Worm (Caenorhabditis elegans) whole organism, L1 larva: ENCODE results near the gene fbl-1.

Experiments
- C04F5.9 ChIP-seq: sonication (generic microtip); optimal IDR thresholded peaks from 2 replicates; lab custom pipeline; 2016; ENCODE audit warnings: missing genetic modification characterization, missing compliant biosample characterization
- C16A3.4 ChIP-seq: fragments of 150-350 bp; optimal IDR thresholded peaks from 2 replicates; lab custom pipeline; 2014; ENCODE audit warnings: missing biosample characterization, missing genetic modification characterization
- ama-1 ChIP-seq: fragments of 150-350 bp; optimal IDR thresholded peaks from 2 replicates; lab custom pipeline; 2014
- blmp-1 ChIP-seq: fragments of 150-350 bp; optimal IDR thresholded peaks from 2 replicates; lab custom pipeline; 2014; ENCODE audit warnings: missing biosample characterization, missing genetic modification characterization
- ceh-63 ChIP-seq: fragments of 200-800 bp; sonication (Bioruptor generic); optimal IDR thresholded peaks from 2 replicates; lab custom pipeline; 2018; ENCODE audit warnings: mild to moderate bottlenecking, missing genetic modification characterization, missing compliant biosample characterization
- ceh-8 ChIP-seq: fragments of 200-800 bp; sonication (Bioruptor generic); optimal IDR thresholded peaks from 2 replicates; lab custom pipeline; 2018; ENCODE audit warnings: mild to moderate bottlenecking, missing genetic modification characterization, moderate library complexity, missing compliant biosample characterization
- ceh-82 ChIP-seq, 3 experiments: fragments of 150-350 bp in 1 of 3; sonication (generic microtip) in 2 of 3; optimal IDR thresholded peaks; 2 replicates each; lab custom pipeline; 2014 to 2017; ENCODE audit warnings: missing biosample characterization in 3 of 3, missing genetic modification characterization in 3 of 3
- ceh-88 ChIP-seq: fragments of 200-800 bp; sonication (Bioruptor generic); IDR thresholded peaks from 2 replicates; pipeline ENCODE4 v1.3.6; 2022; ENCODE audit warnings: missing genetic modification characterization, missing compliant biosample characterization
- dsc-1 ChIP-seq: sonication (generic microtip); optimal IDR thresholded peaks from 2 replicates; lab custom pipeline; 2016; ENCODE audit warnings: mild to moderate bottlenecking, missing genetic modification characterization, missing compliant biosample characterization
- efl-1 ChIP-seq, 4 experiments: fragments of 150-350 bp; optimal IDR thresholded peaks in 3 of 4; peaks in 1 of 4; 1 replicate in 1 of 4; 2 replicates in 3 of 4; lab custom pipeline; 2014; ENCODE audit warnings: missing biosample characterization in 2 of 4, missing genetic modification characterization in 2 of 4, missing genetic modification reagents in 2 of 4
- efl-3 ChIP-seq: fragments of 200-800 bp; sonication (Bioruptor generic); optimal IDR thresholded peaks from 2 replicates; lab custom pipeline; 2018; ENCODE audit warnings: mild to moderate bottlenecking, missing genetic modification characterization, missing compliant biosample characterization
- egl-27 ChIP-seq, 2 experiments: fragments of 150-350 bp in 1 of 2; sonication (generic microtip); optimal IDR thresholded peaks; 3 replicates each; lab custom pipeline; 2017 to 2018; ENCODE audit warnings: missing biosample characterization in 2 of 2, missing genetic modification characterization in 2 of 2, missing genetic modification reagents in 2 of 2
- elt-2 ChIP-seq: sonication (generic microtip); optimal IDR thresholded peaks from 2 replicates; lab custom pipeline; 2016; ENCODE audit warnings: missing genetic modification characterization, mild to moderate bottlenecking, inconsistent platforms, missing compliant biosample characterization, missing genetic modification reagents
- elt-3 ChIP-seq, 6 experiments: fragments of 150-350 bp in 1 of 6; sonication (generic microtip); optimal IDR thresholded peaks; 2 replicates each; lab custom pipeline; 2017 to 2018; ENCODE audit warnings: missing biosample characterization in 6 of 6, missing genetic modification characterization in 6 of 6, inconsistent platforms in 1 of 6
- ets-5 ChIP-seq: fragments of 200-800 bp; sonication (Bioruptor generic); IDR thresholded peaks from 2 replicates; pipeline ENCODE4 v1.3.6; 2022; ENCODE audit warnings: missing genetic modification characterization, missing compliant biosample characterization
- fkh-8 ChIP-seq: sonication (generic microtip); optimal IDR thresholded peaks from 2 replicates; lab custom pipeline; 2016; ENCODE audit warnings: mild to moderate bottlenecking, missing genetic modification characterization, missing compliant biosample characterization
- hlh-4 ChIP-seq: sonication (generic microtip); optimal IDR thresholded peaks from 2 replicates; lab custom pipeline; 2016; ENCODE audit warnings: mild to moderate bottlenecking, missing genetic modification characterization, missing compliant biosample characterization
- isw-1 ChIP-seq: fragments of 200-800 bp; sonication (Bioruptor generic); IDR thresholded peaks from 2 replicates; pipeline ENCODE4 v1.3.6; 2022; ENCODE audit warnings: missing genetic modification characterization, missing compliant biosample characterization
- jun-1 ChIP-seq: fragments of 150-350 bp; optimal IDR thresholded peaks from 2 replicates; lab custom pipeline; 2014; ENCODE audit warnings: missing biosample characterization, missing genetic modification reagents, missing genetic modification characterization
- lin-14 ChIP-seq: fragments of 200-800 bp; sonication (Bioruptor generic); optimal IDR thresholded peaks from 2 replicates; lab custom pipeline; 2018; ENCODE audit warnings: mild to moderate bottlenecking, missing genetic modification characterization, moderate library complexity, missing compliant biosample characterization
- lin-35 ChIP-seq, 2 experiments: fragments of 150-350 bp; optimal IDR thresholded peaks; 2 replicates each; lab custom pipeline; 2014; ENCODE audit warnings: missing biosample characterization in 2 of 2, missing genetic modification characterization in 2 of 2, missing genetic modification reagents in 2 of 2
- lin-39 ChIP-seq: fragments of 150-350 bp; optimal IDR thresholded peaks from 2 replicates; lab custom pipeline; 2014; ENCODE audit warnings: missing biosample characterization, missing genetic modification reagents, missing genetic modification characterization
- lsy-2 ChIP-seq, 2 experiments: fragments of 150-350 bp; optimal IDR thresholded peaks; 2 replicates each; lab custom pipeline; 2014; ENCODE audit warnings: missing biosample characterization in 2 of 2, missing genetic modification characterization in 2 of 2
- mdl-1 ChIP-seq, 2 experiments: fragments of 150-350 bp; optimal IDR thresholded peaks; 2 replicates each; lab custom pipeline; 2014 to 2017; ENCODE audit warnings: missing biosample characterization in 2 of 2, missing genetic modification characterization in 2 of 2, inconsistent platforms in 1 of 2
- mef-2 ChIP-seq: fragments of 150-350 bp; optimal IDR thresholded peaks from 2 replicates; lab custom pipeline; 2014; ENCODE audit warnings: missing biosample characterization, missing genetic modification characterization
- mep-1 ChIP-seq: fragments of 150-350 bp; optimal IDR thresholded peaks from 2 replicates; lab custom pipeline; 2014; ENCODE audit warnings: missing biosample characterization, missing genetic modification characterization
- nhr-11 ChIP-seq: fragments of 150-350 bp; optimal IDR thresholded peaks from 2 replicates; lab custom pipeline; 2014; ENCODE audit warnings: missing biosample characterization, missing genetic modification characterization
- nhr-20 ChIP-seq: sonication (generic microtip); optimal IDR thresholded peaks from 2 replicates; lab custom pipeline; 2016; ENCODE audit warnings: mild to moderate bottlenecking, missing genetic modification characterization, missing compliant biosample characterization
- nhr-237 ChIP-seq: fragments of 150-350 bp; optimal IDR thresholded peaks from 2 replicates; lab custom pipeline; 2014; ENCODE audit warnings: missing biosample characterization, missing genetic modification characterization
- nhr-47 ChIP-seq: sonication (generic microtip); optimal IDR thresholded peaks from 2 replicates; lab custom pipeline; 2016; ENCODE audit warnings: mild to moderate bottlenecking, missing genetic modification characterization, moderate library complexity, missing compliant biosample characterization
- nhr-71 ChIP-seq: sonication (generic microtip); optimal IDR thresholded peaks from 2 replicates; lab custom pipeline; 2016; ENCODE audit warnings: mild to moderate bottlenecking, missing genetic modification characterization, moderate library complexity, missing compliant biosample characterization
- nhr-84 ChIP-seq: sonication (generic microtip); optimal IDR thresholded peaks from 2 replicates; lab custom pipeline; 2017; ENCODE audit warnings: missing biosample characterization, missing genetic modification characterization
- nhr-85 ChIP-seq: sonication (generic microtip); peaks from one replicate; lab custom pipeline; 2016; ENCODE audit warnings: missing genetic modification characterization, inconsistent platforms, missing compliant biosample characterization
- nhr-90 ChIP-seq: sonication (generic microtip); optimal IDR thresholded peaks from 2 replicates; lab custom pipeline; 2016; ENCODE audit warnings: mild to moderate bottlenecking, missing genetic modification characterization, missing compliant biosample characterization; ENCODE audit not compliant: poor library complexity
- snpc-4 ChIP-seq: fragments of 150-350 bp; optimal IDR thresholded peaks from 2 replicates; lab custom pipeline; 2014; ENCODE audit warnings: missing biosample characterization, missing genetic modification characterization
- snu-23 ChIP-seq: sonication (generic microtip); optimal IDR thresholded peaks from 2 replicates; lab custom pipeline; 2016; ENCODE audit warnings: missing genetic modification characterization, missing compliant biosample characterization
- sox-4 ChIP-seq: sonication (generic microtip); optimal IDR thresholded peaks from 2 replicates; lab custom pipeline; 2016; ENCODE audit warnings: missing genetic modification characterization, missing compliant biosample characterization
- sup-37 ChIP-seq: fragments of 200-800 bp; sonication (Bioruptor generic); optimal IDR thresholded peaks from 2 replicates; lab custom pipeline; 2018; ENCODE audit warnings: mild to moderate bottlenecking, missing genetic modification characterization, missing compliant biosample characterization
- swsn-7 ChIP-seq: sonication (generic microtip); optimal IDR thresholded peaks from 2 replicates; lab custom pipeline; 2016; ENCODE audit warnings: missing genetic modification characterization, missing compliant biosample characterization
- tbx-2 ChIP-seq: sonication (generic microtip); optimal IDR thresholded peaks from 2 replicates; lab custom pipeline; 2016; ENCODE audit warnings: missing genetic modification characterization, missing compliant biosample characterization
- tlp-1 ChIP-seq: fragments of 150-350 bp; optimal IDR thresholded peaks from 2 replicates; lab custom pipeline; 2014; ENCODE audit warnings: missing biosample characterization, missing genetic modification characterization
- unc-130 ChIP-seq: fragments of 150-350 bp; optimal IDR thresholded peaks from 2 replicates; lab custom pipeline; 2017; ENCODE audit warnings: missing biosample characterization, missing genetic modification characterization, inconsistent platforms
- unc-30 ChIP-seq: sonication (generic microtip); optimal IDR thresholded peaks from 2 replicates; lab custom pipeline; 2017; ENCODE audit warnings: missing biosample characterization, missing genetic modification characterization
- unc-62 ChIP-seq: fragments of 150-350 bp; optimal IDR thresholded peaks from 2 replicates; lab custom pipeline; 2014; ENCODE audit warnings: missing biosample characterization, missing genetic modification reagents, missing genetic modification characterization
- vab-15 ChIP-seq: sonication (generic microtip); optimal IDR thresholded peaks from 2 replicates; lab custom pipeline; 2017; ENCODE audit warnings: missing genotype, mild to moderate bottlenecking, missing genetic modification characterization, missing compliant biosample characterization
- xbp-1 ChIP-seq: sonication (generic microtip); optimal IDR thresholded peaks from 2 replicates; lab custom pipeline; 2016; ENCODE audit warnings: missing genetic modification characterization, missing compliant biosample characterization
- ztf-11 ChIP-seq, 2 experiments: sonication (generic microtip); optimal IDR thresholded peaks; 2 replicates each; lab custom pipeline; 2016 to 2017; ENCODE audit warnings: missing genetic modification characterization in 2 of 2, missing biosample characterization in 1 of 2, missing compliant biosample characterization in 1 of 2

fbl-1 gene

ce11 chrIV:9524849-9525460 is 15.7 kb upstream of the fbl-1 start, which contains the start of gene ndua-5 (continued):
- TF ChIP-seq lsy-2 (tag; optimal IDR thresholded peaks at IDR 0.05; lab: Kevin White, UChicago): peak; percentile 28 to 72
- TF ChIP-seq tlp-1 (tag; lab: Kevin White, UChicago): no peak
- TF ChIP-seq nhr-20 (tag; lab: Kevin White, UChicago): peak; percentile 62
- TF ChIP-seq mdl-1 (tag; optimal IDR thresholded peaks at IDR 0.05; lab: Kevin White, UChicago): no peak
- TF ChIP-seq snpc-4 (tag; lab: Kevin White, UChicago): peak; percentile 49
- TF ChIP-seq lin-35 (GFP tag; optimal IDR thresholded peaks at IDR 0.05; lab: Kevin White, UChicago): peak; percentile 91 to 93
- peak; percentile 59 for TF ChIP-seq dsc-1 (tag; lab: Kevin White, UChicago)
- peak; percentile 49 for TF ChIP-seq lin-14 (GFP tag; lab: Kevin White, UChicago)
- TF ChIP-seq isw-1 (GFP tag; lab: Robert Waterston, UW): peak; percentile 23; the same call in 1 of the 2 replicates
- peak; percentile 15 for TF ChIP-seq fkh-8 (tag; lab: Kevin White, UChicago)
- peak; percentile 42 for TF ChIP-seq nhr-90 (tag; lab: Kevin White, UChicago)
- TF ChIP-seq nhr-85 (tag; lab: Kevin White, UChicago): peak; percentile 89
- peak; percentile 41 for TF ChIP-seq C16A3.4 (tag; lab: Kevin White, UChicago)
- peak; percentile 79 for TF ChIP-seq nhr-71 (tag; lab: Kevin White, UChicago)
- TF ChIP-seq xbp-1 (tag; lab: Kevin White, UChicago): peak; percentile 72
- peak; percentile 65 for TF ChIP-seq snu-23
- no peak for TF ChIP-seq nhr-84
- no peak for TF ChIP-seq sup-37 (GFP tag; lab: Kevin White, UChicago)
- TF ChIP-seq ztf-11 (tag; optimal IDR thresholded peaks at IDR 0.05; lab: Kevin White, UChicago): no peak
- TF ChIP-seq efl-3 (GFP tag; lab: Kevin White, UChicago): no peak
- no peak for TF ChIP-seq ceh-88 (GFP tag; lab: Robert Waterston, UW)
- no peak for TF ChIP-seq sox-4 (tag; lab: Kevin White, UChicago)
- peak; percentile 74 for TF ChIP-seq nhr-47 (tag; lab: Kevin White, UChicago)
- peak; percentile 61 for TF ChIP-seq blmp-1 (tag; lab: Kevin White, UChicago)

ce11 chrIV:9525682-9526416 is 14.8 kb upstream of the fbl-1 start, which contains the start of gene elo-1:
Gene elo-1, plus strand, starts transcription at chrIV:9526366.
- TF ChIP-seq egl-27 (tag; optimal IDR thresholded peaks at IDR 0.05; lab: Kevin White, UChicago) (peak in 1 of 2 experiments; percentile 31), mep-1 (tag; lab: Kevin White, UChicago) (peak; percentile 68), C16A3.4 (tag; lab: Kevin White, UChicago) (peak; percentile 6), ztf-11 (tag; optimal IDR thresholded peaks at IDR 0.05; lab: Kevin White, UChicago) (no peak), vab-15 (tag; lab: Kevin White, UChicago) (no peak), ets-5 (no peak), elt-3 (tag; optimal IDR thresholded peaks at IDR 0.05; lab: Kevin White, UChicago) (peak in 4 of 6 experiments; percentile 21 to 46 (median 40)), hlh-4 (tag; lab: Kevin White, UChicago) (no peak), snpc-4 (tag; lab: Kevin White, UChicago) (peak; percentile 35), efl-1 (optimal IDR thresholded peaks at IDR 0.05; lab: Kevin White, UChicago) (peak; percentile 26 to 29), efl-1 (GFP tag; optimal IDR thresholded peaks at IDR 0.05 in 1 of 2; lab: Kevin White, UChicago) (peak; percentile 30 to 92), ceh-8 (GFP tag; lab: Kevin White, UChicago) (no peak), ama-1 (lab: Kevin White, UChicago) (no peak), nhr-237 (tag; lab: Kevin White, UChicago) (no peak), unc-62 (no peak), swsn-7 (peak; percentile 39), jun-1 (tag; lab: Kevin White, UChicago) (peak; percentile 6), lin-39 (tag; lab: Kevin White, UChicago) (no peak), nhr-20 (tag; lab: Kevin White, UChicago) (peak; percentile 81), lin-14 (GFP tag; lab: Kevin White, UChicago) (peak; percentile 84), unc-130 (tag; lab: Kevin White, UChicago) (no peak), sox-4 (tag; lab: Kevin White, UChicago) (no peak), ceh-82 (tag; optimal IDR thresholded peaks at IDR 0.05; lab: Kevin White, UChicago) (peak in 1 of 3 experiments; percentile 23), ceh-63 (no peak), nhr-11 (no peak), C04F5.9 (tag; lab: Kevin White, UChicago) (no peak), mef-2 (tag; lab: Kevin White, UChicago) (no peak), efl-3 (GFP tag; lab: Kevin White, UChicago) (no peak), tbx-2 (tag; lab: Kevin White, UChicago) (peak; percentile 5), unc-30 (tag; lab: Kevin White, UChicago) (no peak), nhr-84 (no peak), elt-2 (tag; lab: Kevin White, UChicago) (peak; percentile 75)
